Worm (Caenorhabditis elegans) whole organism, L4 larva: ENCODE data around the gene F20B6.4.

Experiments
- aha-1 ChIP-seq: fragments of 150-350 bp; peaks from one replicate; lab custom pipeline; 2014; ENCODE audit warnings: missing biosample characterization, missing genetic modification characterization
- ama-1 ChIP-seq: fragments of 150-350 bp; optimal IDR thresholded peaks from 2 replicates; lab custom pipeline; 2014; ENCODE audit warnings: inconsistent platforms, mixed read lengths
- lin-15B ChIP-seq: fragments of 150-350 bp; sonication (generic microtip); optimal IDR thresholded peaks from 3 replicates; lab custom pipeline; 2014; ENCODE audit warnings: missing biosample characterization, missing genetic modification characterization
- mdl-1 ChIP-seq, 2 experiments: fragments of 150-350 bp in 1 of 2; sonication (generic microtip) in 1 of 2; optimal IDR thresholded peaks; 2 replicates each; lab custom pipeline; 2014 to 2017; ENCODE audit warnings: missing biosample characterization in 2 of 2, missing genetic modification characterization in 2 of 2
- snpc-4 ChIP-seq: fragments of 150-350 bp; optimal IDR thresholded peaks from 2 replicates; lab custom pipeline; 2014; ENCODE audit warnings: missing biosample characterization, missing genetic modification characterization

- TF ChIP-seq mdl-1 (tag; optimal IDR thresholded peaks at IDR 0.05; lab: Kevin White, UChicago) (no peak), snpc-4 (tag; lab: Kevin White, UChicago) (no peak), ama-1 (no peak), lin-15B (tag; lab: Kevin White, UChicago) (no peak), aha-1 (tag; lab: Kevin White, UChicago) (peak; percentile 92)
Observed at ce11 chrX:4245124-4245523, 48.8 kb upstream of the F20B6.4 start.
